Fruit fly (Drosophila melanogaster): ENCODE measurements around the gene AP-1mu.
A peak's percentile ranks its signal among the peaks of the same experiment; 100 is the strongest.

AP-1mu gene

dm6 chr3R:9590952-9591532 lies 31.7 kb upstream of the AP-1mu start, which contains the start of the genes bocks and CG8312:
Gene bocks (minus strand): TSS chr3R:9591002.
Gene CG8312 (plus strand): TSS chr3R:9591309.
- TF ChIP-seq EcR (GFP tag; optimal IDR thresholded peaks at IDR 0.05), result no peak
- peak; percentile 3 for TF ChIP-seq CG15710 (tag; optimal IDR thresholded peaks at IDR 0.05)
- TF ChIP-seq Pif1A (GFP tag; optimal IDR thresholded peaks at IDR 0.05), result no peak

- TF ChIP-seq CG8159 (tag; optimal IDR thresholded peaks at IDR 0.05) (no peak), Ets98B (GFP tag; IDR thresholded peaks at IDR 0.05) (peak; percentile 54), CG17806 (tag; optimal IDR thresholded peaks at IDR 0.05) (no peak), CG15710 (tag; optimal IDR thresholded peaks at IDR 0.05) (peak; percentile 6), D1 (tag; optimal IDR thresholded peaks at IDR 0.05) (no peak), Snoo (tag; optimal IDR thresholded peaks at IDR 0.05) (no peak), CG13204 (GFP tag; optimal IDR thresholded peaks at IDR 0.05) (no peak), CG8301 (tag; optimal IDR thresholded peaks at IDR 0.05) (no peak), CG9948 (tag; optimal IDR thresholded peaks at IDR 0.05) (no peak), EcR (GFP tag; optimal IDR thresholded peaks at IDR 0.05) (no peak), CG10348 (GFP tag; IDR thresholded peaks at IDR 0.05) (0 out of 2 replicates have a peak, but pooled peaks have one; percentile 20), fd96Ca (GFP tag; IDR thresholded peaks at IDR 0.05) (peak; percentile 71; the same call in 2 of the 3 replicates), rn (GFP tag; IDR thresholded peaks at IDR 0.05) (no peak), Pif1B (GFP tag; optimal IDR thresholded peaks at IDR 0.05) (no peak), Pif1A (GFP tag; optimal IDR thresholded peaks at IDR 0.05) (no peak), CG32121 (GFP tag; IDR thresholded peaks at IDR 0.05) (peak; percentile 35; the same call in 1 of the 2 replicates), CG4496 (GFP tag; IDR thresholded peaks at IDR 0.05) (peak; percentile 64; the same call in 2 of the 3 replicates), CG12605 (GFP tag; IDR thresholded peaks at IDR 0.05) (no peak), CG34367 (tag; optimal IDR thresholded peaks at IDR 0.05) (peak; percentile 10)
These were observed 27.4 kb upstream of the AP-1mu start, which contains the start of gene P58IPK for dm6 chr3R:9586663-9587248. Gene P58IPK (plus strand): TSS chr3R:9586942.

dm6 chr3R:9583122-9583521 lies 23.8 kb upstream of the AP-1mu start, which contains the start of gene CG33654:
Gene CG33654 (minus strand): TSS chr3R:9583222.
- no peak for TF ChIP-seq CG32121 (GFP tag; IDR thresholded peaks at IDR 0.05)
- TF ChIP-seq CG13204 (GFP tag; optimal IDR thresholded peaks at IDR 0.05), result no peak
- no peak for TF ChIP-seq D1 (tag; optimal IDR thresholded peaks at IDR 0.05)
- no peak for TF ChIP-seq Pif1A (GFP tag; optimal IDR thresholded peaks at IDR 0.05)

DNA sequence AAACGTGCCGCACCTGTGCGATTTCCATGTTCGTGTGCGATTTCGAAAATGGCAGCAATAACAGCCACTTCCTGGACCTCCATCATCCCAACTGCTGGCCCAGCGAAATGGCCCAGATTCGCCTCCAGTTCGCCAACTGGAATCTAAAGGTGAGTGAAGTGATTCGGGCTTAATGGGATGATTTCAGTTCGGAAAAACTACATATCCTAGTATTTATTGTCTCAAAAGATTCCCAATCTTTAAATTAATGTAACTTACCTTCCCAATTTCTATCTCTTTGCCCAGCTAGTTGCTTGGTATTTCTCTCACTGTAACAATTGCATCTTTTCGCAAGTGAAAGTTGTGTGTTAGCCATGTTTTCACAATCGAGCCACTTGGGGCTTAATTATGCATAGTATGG lies 22.6 kb upstream of the AP-1mu start:
- TF ChIP-seq D1 (tag; optimal IDR thresholded peaks at IDR 0.05), result no peak
- TF ChIP-seq CG10348 (GFP tag; IDR thresholded peaks at IDR 0.05), result no peak
- no peak for TF ChIP-seq CG34367 (tag; optimal IDR thresholded peaks at IDR 0.05)
- TF ChIP-seq CG14655 (GFP tag; optimal IDR thresholded peaks at IDR 0.05), result no peak
- no peak for TF ChIP-seq CG17806 (tag; optimal IDR thresholded peaks at IDR 0.05)

DNA sequence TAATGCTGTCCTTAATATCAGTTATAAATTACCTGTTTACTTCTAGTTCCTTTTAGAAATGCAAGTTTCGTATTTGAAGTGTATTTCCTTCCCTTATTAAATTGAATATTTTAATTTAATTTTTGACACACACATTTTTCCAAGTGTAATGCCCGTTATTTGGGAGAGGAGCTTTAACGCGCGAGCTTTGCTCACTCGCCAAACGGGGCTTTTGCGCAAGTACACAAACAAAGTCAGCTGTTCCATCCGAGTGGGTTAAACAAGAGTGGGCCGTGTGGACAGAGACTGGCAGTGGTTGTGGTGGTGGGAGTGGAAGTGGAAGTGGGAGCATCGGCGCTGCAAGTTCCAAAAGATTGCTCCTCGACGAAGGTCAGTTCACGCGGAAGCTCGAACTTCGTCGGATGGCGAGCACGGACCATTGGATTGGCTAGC lies 21.8 kb upstream of the AP-1mu start, which contains the start of gene CG8301:
CG8301 (plus strand) TSS at position 218 of the 432 bp plus-strand sequence.
- TF ChIP-seq EcR (GFP tag; optimal IDR thresholded peaks at IDR 0.05) (no peak), CG8159 (tag; optimal IDR thresholded peaks at IDR 0.05) (peak; percentile 10), CG15710 (tag; optimal IDR thresholded peaks at IDR 0.05) (no peak), rn (GFP tag; IDR thresholded peaks at IDR 0.05) (no peak), CG4496 (GFP tag; IDR thresholded peaks at IDR 0.05) (peak; percentile 24; the same call in 1 of the 3 replicates), Pif1A (GFP tag; optimal IDR thresholded peaks at IDR 0.05) (no peak), Snoo (tag; optimal IDR thresholded peaks at IDR 0.05) (peak; percentile 8), Pif1B (GFP tag; optimal IDR thresholded peaks at IDR 0.05) (peak; percentile 26), CG12605 (GFP tag; IDR thresholded peaks at IDR 0.05) (peak; percentile 53; the same call in 1 of the 2 replicates), CG14655 (GFP tag; optimal IDR thresholded peaks at IDR 0.05) (no peak), CG9948 (tag; optimal IDR thresholded peaks at IDR 0.05) (no peak), CG8301 (tag; optimal IDR thresholded peaks at IDR 0.05) (peak; percentile 75), D1 (tag; optimal IDR thresholded peaks at IDR 0.05) (no peak), fd96Ca (GFP tag; IDR thresholded peaks at IDR 0.05) (0 out of 3 replicates have a peak, but pooled peaks have one; percentile 26), CG32121 (GFP tag; IDR thresholded peaks at IDR 0.05) (peak; percentile 55; the same call in 1 of the 2 replicates), CG17806 (tag; optimal IDR thresholded peaks at IDR 0.05) (peak; percentile 26), CG10348 (GFP tag; IDR thresholded peaks at IDR 0.05) (no peak), Ets98B (GFP tag; IDR thresholded peaks at IDR 0.05) (peak; percentile 63; the same call in 1 of the 2 replicates), gl (tag; optimal IDR thresholded peaks at IDR 0.05) (no peak), CG34367 (tag; optimal IDR thresholded peaks at IDR 0.05) (no peak), CG13204 (GFP tag; optimal IDR thresholded peaks at IDR 0.05) (no peak)

DNA sequence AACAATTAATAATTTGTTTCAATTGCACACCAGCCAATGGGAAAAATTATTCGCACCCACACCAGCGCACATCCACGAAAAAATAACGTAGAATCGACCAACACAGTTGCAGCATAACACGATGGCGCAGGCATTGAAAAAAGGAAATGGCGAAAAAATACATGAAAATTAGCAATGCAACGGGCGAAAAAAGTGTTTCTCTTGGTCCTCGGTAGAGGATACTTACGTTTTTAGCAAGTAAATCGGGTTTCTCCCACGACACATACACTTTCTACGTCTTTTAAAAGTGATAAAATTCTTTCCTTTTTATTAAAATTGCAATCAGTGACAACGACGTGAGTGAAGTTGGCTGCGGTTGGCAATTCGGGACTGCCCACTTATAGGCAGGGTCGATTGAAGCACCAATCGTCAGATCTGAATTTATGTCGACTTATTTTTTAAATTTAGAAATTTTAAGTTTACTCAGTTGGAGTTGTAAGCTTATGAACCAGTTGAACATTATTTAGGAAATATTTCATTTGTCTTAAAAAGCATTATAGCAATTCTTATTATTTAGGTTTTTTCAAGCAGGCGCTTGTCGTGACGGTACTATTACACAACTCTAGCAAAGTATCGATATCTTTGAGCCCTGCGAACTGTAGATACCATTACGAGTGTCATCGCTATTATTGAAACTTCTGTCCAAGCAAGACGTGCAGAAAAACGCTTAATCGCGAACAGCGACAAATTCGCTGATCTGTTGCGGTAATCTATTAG lies 18.2 kb upstream of the AP-1mu start, which contains the start of the genes Kap-alpha3 and Son:
Kap-alpha3 (minus strand) TSS at position 352 of the 756 bp plus-strand sequence.
Son (plus strand) TSS at position 661 of the 756 bp plus-strand sequence.
- TF ChIP-seq CG15710 (tag; optimal IDR thresholded peaks at IDR 0.05) (peak; percentile 79), Ets98B (GFP tag; IDR thresholded peaks at IDR 0.05) (peak; percentile 73), CG10348 (GFP tag; IDR thresholded peaks at IDR 0.05) (no peak), fd96Ca (GFP tag; IDR thresholded peaks at IDR 0.05) (peak; percentile 73; the same call in 2 of the 3 replicates), rn (GFP tag; IDR thresholded peaks at IDR 0.05) (peak; percentile 52), CG9948 (tag; optimal IDR thresholded peaks at IDR 0.05) (peak; percentile 59), CG4496 (GFP tag; IDR thresholded peaks at IDR 0.05) (peak; percentile 89), Snoo (tag; optimal IDR thresholded peaks at IDR 0.05) (peak; percentile 91), EcR (GFP tag; optimal IDR thresholded peaks at IDR 0.05) (no peak), CG17806 (tag; optimal IDR thresholded peaks at IDR 0.05) (peak; percentile 36), CG8301 (tag; optimal IDR thresholded peaks at IDR 0.05) (peak; percentile 77), CG8159 (tag; optimal IDR thresholded peaks at IDR 0.05) (peak; percentile 72), CG13204 (GFP tag; optimal IDR thresholded peaks at IDR 0.05) (no peak), Pif1B (GFP tag; optimal IDR thresholded peaks at IDR 0.05) (peak; percentile 75), CG34367 (tag; optimal IDR thresholded peaks at IDR 0.05) (peak; percentile 74), CG12605 (GFP tag; IDR thresholded peaks at IDR 0.05) (no peak), CG32121 (GFP tag; IDR thresholded peaks at IDR 0.05) (peak; percentile 79), gl (tag; optimal IDR thresholded peaks at IDR 0.05) (peak; percentile 57), Pif1A (GFP tag; optimal IDR thresholded peaks at IDR 0.05) (peak; percentile 83), D1 (tag; optimal IDR thresholded peaks at IDR 0.05) (no peak), CG14655 (GFP tag; optimal IDR thresholded peaks at IDR 0.05) (no peak)
